Fruit fly (Drosophila melanogaster) whole organism, pupa: ENCODE results near the gene Atet.

ENCODE experiments used
- CG10348 ChIP-seq: fragments of 200-800 bp; sonication (Bioruptor generic); IDR thresholded peaks from 2 replicates; pipeline ENCODE4 v1.3.6; 2022; ENCODE audit warnings: missing biosample characterization, missing genetic modification characterization
- CG12605 ChIP-seq: fragments of 200-800 bp; sonication (Bioruptor generic); IDR thresholded peaks from 2 replicates; pipeline ENCODE4 v1.3.6; 2022; ENCODE audit warnings: missing biosample characterization, missing genetic modification characterization
- CG13204 ChIP-seq: fragments of 200-800 bp; sonication (Bioruptor generic); optimal IDR thresholded peaks from 2 replicates; lab custom pipeline; 2018; ENCODE audit warnings: missing biosample characterization, mild to moderate bottlenecking, missing genetic modification characterization, moderate library complexity
- CG14655 ChIP-seq: fragments of 200-800 bp; sonication (Bioruptor generic); optimal IDR thresholded peaks from 3 replicates; lab custom pipeline; 2017; ENCODE audit warnings: mild to moderate bottlenecking, missing biosample characterization, missing genetic modification reagents, missing genetic modification characterization
- CG15710 ChIP-seq: fragments of 200-800 bp; sonication (Bioruptor generic); optimal IDR thresholded peaks from 2 replicates; lab custom pipeline; 2018; ENCODE audit warnings: missing biosample characterization, mild to moderate bottlenecking, missing genetic modification characterization, moderate library complexity
- CG17806 ChIP-seq: fragments of 200-800 bp; sonication (Bioruptor generic); optimal IDR thresholded peaks from 2 replicates; lab custom pipeline; 2018; ENCODE audit warnings: missing biosample characterization, mild to moderate bottlenecking, missing genetic modification characterization, moderate library complexity
- CG32121 ChIP-seq: fragments of 200-800 bp; sonication (Bioruptor generic); IDR thresholded peaks from 2 replicates; pipeline ENCODE4 v1.3.6; 2022; ENCODE audit warnings: missing biosample characterization, missing genetic modification characterization
- CG34367 ChIP-seq: fragments of 200-800 bp; sonication (Bioruptor generic); optimal IDR thresholded peaks from 2 replicates; lab custom pipeline; 2018; ENCODE audit warnings: missing biosample characterization, mild to moderate bottlenecking, missing genetic modification characterization
- CG4496 ChIP-seq: fragments of 200-800 bp; sonication (Bioruptor generic); IDR thresholded peaks from 3 replicates; pipeline ENCODE4 v1.3.6; 2022; ENCODE audit warnings: missing biosample characterization, missing genetic modification characterization
- CG8159 ChIP-seq: fragments of 200-800 bp; sonication (Bioruptor generic); optimal IDR thresholded peaks from 3 replicates; lab custom pipeline; 2018; ENCODE audit warnings: missing biosample characterization, mild to moderate bottlenecking, missing genetic modification characterization, moderate library complexity
- CG8301 ChIP-seq: fragments of 200-800 bp; sonication (Bioruptor generic); optimal IDR thresholded peaks from 2 replicates; lab custom pipeline; 2018; ENCODE audit warnings: missing biosample characterization, mild to moderate bottlenecking, missing genetic modification characterization
- CG9948 ChIP-seq: fragments of 200-800 bp; sonication (Bioruptor generic); optimal IDR thresholded peaks from 2 replicates; lab custom pipeline; 2018; ENCODE audit warnings: missing biosample characterization, mild to moderate bottlenecking, missing genetic modification characterization, moderate library complexity
- D1 ChIP-seq: fragments of 200-800 bp; sonication (Bioruptor generic); optimal IDR thresholded peaks from 2 replicates; lab custom pipeline; 2018; ENCODE audit warnings: missing biosample characterization, mild to moderate bottlenecking, missing genetic modification characterization, moderate library complexity
- EcR ChIP-seq: fragments of 200-800 bp; sonication (Bioruptor generic); optimal IDR thresholded peaks from 3 replicates; lab custom pipeline; 2019; ENCODE audit warnings: missing biosample characterization, missing genetic modification characterization, mild to moderate bottlenecking, moderate library complexity, missing genetic modification reagents
- Ets98B ChIP-seq: fragments of 200-800 bp; sonication (Bioruptor generic); IDR thresholded peaks from 2 replicates; pipeline ENCODE4 v1.3.6; 2022; ENCODE audit warnings: missing biosample characterization, missing genetic modification characterization
- Pif1A ChIP-seq: fragments of 200-800 bp; sonication (Bioruptor generic); optimal IDR thresholded peaks from 3 replicates; lab custom pipeline; 2016; ENCODE audit warnings: missing biosample characterization, missing genetic modification characterization
- Pif1B ChIP-seq: fragments of 200-800 bp; sonication (Bioruptor generic); optimal IDR thresholded peaks from 3 replicates; lab custom pipeline; 2016; ENCODE audit warnings: missing biosample characterization, missing genetic modification characterization
- Snoo ChIP-seq: fragments of 200-800 bp; sonication (Bioruptor generic); optimal IDR thresholded peaks from 3 replicates; lab custom pipeline; 2017; ENCODE audit warnings: missing biosample characterization, mild to moderate bottlenecking, missing genetic modification characterization, inconsistent platforms
- fd96Ca ChIP-seq: fragments of 200-800 bp; sonication (Bioruptor generic); IDR thresholded peaks from 3 replicates; pipeline ENCODE4 v1.3.6; 2022; ENCODE audit warnings: missing biosample characterization, missing genetic modification characterization
- gl ChIP-seq: fragments of 200-800 bp; sonication (Bioruptor generic); optimal IDR thresholded peaks from 2 replicates; lab custom pipeline; 2018; ENCODE audit warnings: missing biosample characterization, mild to moderate bottlenecking, missing genetic modification characterization
- rn ChIP-seq: fragments of 200-800 bp; sonication (Bioruptor generic); IDR thresholded peaks from 2 replicates; pipeline ENCODE4 v1.3.6; 2022; ENCODE audit warnings: missing biosample characterization, missing genetic modification characterization

Atet gene

dm6 chr2L:4333758-4334114, at the start of gene Atet:
Gene Atet, plus strand, starts transcription at chr2L:4333913.
- TF ChIP-seq CG12605 (GFP tag; lab: Robert Waterston, UW) (no peak), Ets98B (peak; percentile 54; the same call in 1 of the 2 replicates), CG32121 (GFP tag; lab: Robert Waterston, UW) (peak; percentile 24; the same call in 1 of the 2 replicates), fd96Ca (GFP tag; lab: Robert Waterston, UW) (peak; percentile 16; the same call in 2 of the 3 replicates), CG4496 (GFP tag; lab: Robert Waterston, UW) (peak; percentile 32; the same call in 2 of the 3 replicates), CG13204 (GFP tag; lab: Kevin White, UChicago) (peak; percentile 79)

- TF ChIP-seq CG8301 (tag; lab: Kevin White, UChicago) (peak; percentile 8), rn (GFP tag; lab: Robert Waterston, UW) (no peak), CG8159 (tag; lab: Kevin White, UChicago) (peak; percentile 1)
Observed at dm6 chr2L:4286014-4286527, 47.6 kb upstream of the Atet start.

- TF ChIP-seq gl (tag; lab: Kevin White, UChicago) (no peak), CG4496 (GFP tag; lab: Robert Waterston, UW) (peak; percentile 31; the same call in 2 of the 3 replicates)
Observed at dm6 chr2L:4286675-4287074, 47.0 kb upstream of the Atet start.

DNA sequence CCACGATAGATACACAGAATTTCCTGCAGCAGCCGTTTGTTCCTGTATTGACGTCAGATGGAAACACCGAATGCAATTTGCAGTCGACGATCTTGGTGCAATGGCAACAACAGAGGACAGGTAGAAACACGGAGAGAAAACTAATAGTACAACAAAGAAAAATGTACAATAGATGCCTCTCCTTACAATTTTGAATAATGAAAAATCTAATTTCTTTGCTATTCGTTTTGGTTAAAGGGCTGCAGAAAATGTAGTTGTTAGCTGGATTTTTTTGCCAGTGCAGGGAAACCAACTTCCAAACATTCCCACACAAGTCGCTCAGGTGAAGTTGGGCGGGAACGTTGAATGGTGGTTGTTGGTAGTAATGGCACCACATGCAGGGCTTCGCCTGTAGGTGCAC, 46.6 kb upstream of the Atet start:
- peak; percentile 92 for TF ChIP-seq CG9948
- TF ChIP-seq gl (tag; lab: Kevin White, UChicago) = peak; percentile 86
- TF ChIP-seq CG4496 (GFP tag; lab: Robert Waterston, UW) = peak; percentile 91
- peak; percentile 68 for TF ChIP-seq CG13204 (GFP tag; lab: Kevin White, UChicago)
- peak; percentile 90 for TF ChIP-seq CG8159 (tag; lab: Kevin White, UChicago)
- TF ChIP-seq Snoo (tag; lab: Kevin White, UChicago) = peak; percentile 86
- TF ChIP-seq rn (GFP tag; lab: Robert Waterston, UW) = peak; percentile 72
- TF ChIP-seq D1 (tag; lab: Kevin White, UChicago) = peak; percentile 68
- peak; percentile 91 for TF ChIP-seq CG8301 (tag; lab: Kevin White, UChicago)
- TF ChIP-seq Pif1B (GFP tag; lab: Kevin White, UChicago) = peak; percentile 85
- TF ChIP-seq EcR (GFP tag; lab: Kevin White, UChicago) = peak; percentile 51
- peak; percentile 92 for TF ChIP-seq fd96Ca (GFP tag; lab: Robert Waterston, UW)
- peak; percentile 80 for TF ChIP-seq CG12605 (GFP tag; lab: Robert Waterston, UW)
- peak; percentile 92 for TF ChIP-seq CG14655
- TF ChIP-seq Ets98B = peak; percentile 84
- peak; percentile 88 for TF ChIP-seq CG15710 (tag; lab: Kevin White, UChicago)
- TF ChIP-seq CG17806 (tag; lab: Kevin White, UChicago) = peak; percentile 91
- no peak for TF ChIP-seq CG10348
- peak; percentile 91 for TF ChIP-seq CG34367 (tag; lab: Kevin White, UChicago)
- peak; percentile 88 for TF ChIP-seq Pif1A (GFP tag; lab: Kevin White, UChicago)
- peak; percentile 54; the same call in 1 of the 2 replicates for TF ChIP-seq CG32121 (GFP tag; lab: Robert Waterston, UW)

DNA sequence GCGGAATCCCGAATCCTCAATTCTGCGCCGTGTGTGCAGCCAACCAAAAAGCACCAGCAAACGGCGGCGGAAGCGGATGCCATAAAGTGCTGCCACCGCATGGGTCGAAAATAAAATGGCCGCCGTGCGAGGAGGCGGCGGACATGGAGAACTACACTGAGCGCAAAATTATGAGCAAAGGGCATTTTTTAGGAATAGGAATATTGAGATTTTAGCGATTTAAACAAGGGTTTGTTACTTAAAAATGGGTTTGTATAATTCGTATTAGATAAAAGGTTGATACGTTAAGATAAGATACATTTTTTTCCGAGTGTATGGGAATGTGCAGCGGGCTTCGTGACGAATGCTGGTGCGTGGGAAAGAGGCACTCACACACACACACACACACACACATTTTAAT, 41.2 kb upstream of the Atet start:
- TF ChIP-seq CG13204 (GFP tag; lab: Kevin White, UChicago) = no peak
- peak; percentile 59; the same call in 2 of the 3 replicates for TF ChIP-seq fd96Ca (GFP tag; lab: Robert Waterston, UW)
- TF ChIP-seq CG8301 (tag; lab: Kevin White, UChicago) = peak; percentile 6
- TF ChIP-seq CG9948 = peak; percentile 17
- peak; percentile 20 for TF ChIP-seq CG14655
- no peak for TF ChIP-seq Snoo (tag; lab: Kevin White, UChicago)
- TF ChIP-seq Pif1A (GFP tag; lab: Kevin White, UChicago) = peak; percentile 24
- TF ChIP-seq CG17806 (tag; lab: Kevin White, UChicago) = peak; percentile 33
- TF ChIP-seq CG12605 (GFP tag; lab: Robert Waterston, UW) = no peak
- no peak for TF ChIP-seq Pif1B (GFP tag; lab: Kevin White, UChicago)
- no peak for TF ChIP-seq D1 (tag; lab: Kevin White, UChicago)
- TF ChIP-seq gl (tag; lab: Kevin White, UChicago) = no peak
- peak; percentile 25; the same call in 1 of the 2 replicates for TF ChIP-seq Ets98B
- TF ChIP-seq CG15710 (tag; lab: Kevin White, UChicago) = peak; percentile 12
- peak; percentile 10; the same call in 1 of the 2 replicates for TF ChIP-seq rn (GFP tag; lab: Robert Waterston, UW)
- peak; percentile 31 for TF ChIP-seq CG8159 (tag; lab: Kevin White, UChicago)
- TF ChIP-seq CG4496 (GFP tag; lab: Robert Waterston, UW) = peak; percentile 50; the same call in 1 of the 3 replicates

- TF ChIP-seq gl (tag; lab: Kevin White, UChicago) = no peak
- TF ChIP-seq Ets98B = no peak
Observed at dm6 chr2L:4295653-4296052, 38.1 kb upstream of the Atet start.

DNA sequence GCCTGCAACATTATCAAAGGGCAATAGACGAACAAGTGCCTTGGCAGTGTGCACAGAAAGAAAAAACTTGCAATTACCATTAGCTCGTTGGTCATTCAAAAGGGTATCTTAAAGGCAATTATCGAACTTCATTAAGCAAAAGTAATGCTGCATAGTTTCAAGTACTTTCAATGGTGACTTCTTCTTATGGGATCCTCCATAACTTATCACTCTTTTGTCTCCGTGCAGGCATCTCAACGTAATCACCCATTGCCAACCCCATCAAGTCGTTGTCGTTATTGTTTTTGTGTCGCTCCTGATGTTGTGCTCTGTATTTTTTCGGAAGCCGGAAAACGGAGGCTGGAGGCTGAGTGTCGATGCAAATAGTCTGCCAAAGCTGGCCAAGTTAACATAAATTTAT, 36.8 kb upstream of the Atet start:
- no peak for TF ChIP-seq CG17806 (tag; lab: Kevin White, UChicago)
- TF ChIP-seq Snoo (tag; lab: Kevin White, UChicago) = no peak
- TF ChIP-seq EcR (GFP tag; lab: Kevin White, UChicago) = peak; percentile 46
- TF ChIP-seq CG34367 (tag; lab: Kevin White, UChicago) = peak; percentile 21
- TF ChIP-seq CG9948 = no peak
- TF ChIP-seq Pif1B (GFP tag; lab: Kevin White, UChicago) = no peak
- peak; percentile 39 for TF ChIP-seq CG15710 (tag; lab: Kevin White, UChicago)
- TF ChIP-seq CG13204 (GFP tag; lab: Kevin White, UChicago) = no peak
- no peak for TF ChIP-seq CG14655
- no peak for TF ChIP-seq CG8301 (tag; lab: Kevin White, UChicago)
- no peak for TF ChIP-seq D1 (tag; lab: Kevin White, UChicago)
- 0 out of 3 replicates have a peak, but pooled peaks have one; percentile 46 for TF ChIP-seq CG4496 (GFP tag; lab: Robert Waterston, UW)
- no peak for TF ChIP-seq CG12605 (GFP tag; lab: Robert Waterston, UW)
- TF ChIP-seq Ets98B = no peak
- no peak for TF ChIP-seq Pif1A (GFP tag; lab: Kevin White, UChicago)
- TF ChIP-seq CG8159 (tag; lab: Kevin White, UChicago) = peak; percentile 44
- TF ChIP-seq rn (GFP tag; lab: Robert Waterston, UW) = no peak
- TF ChIP-seq fd96Ca (GFP tag; lab: Robert Waterston, UW) = no peak
- no peak for TF ChIP-seq CG10348
- TF ChIP-seq gl (tag; lab: Kevin White, UChicago) = no peak
- TF ChIP-seq CG32121 (GFP tag; lab: Robert Waterston, UW) = no peak
